Worm (Caenorhabditis elegans): ENCODE results near the gene inx-11.

Gene inx-11

DNA sequence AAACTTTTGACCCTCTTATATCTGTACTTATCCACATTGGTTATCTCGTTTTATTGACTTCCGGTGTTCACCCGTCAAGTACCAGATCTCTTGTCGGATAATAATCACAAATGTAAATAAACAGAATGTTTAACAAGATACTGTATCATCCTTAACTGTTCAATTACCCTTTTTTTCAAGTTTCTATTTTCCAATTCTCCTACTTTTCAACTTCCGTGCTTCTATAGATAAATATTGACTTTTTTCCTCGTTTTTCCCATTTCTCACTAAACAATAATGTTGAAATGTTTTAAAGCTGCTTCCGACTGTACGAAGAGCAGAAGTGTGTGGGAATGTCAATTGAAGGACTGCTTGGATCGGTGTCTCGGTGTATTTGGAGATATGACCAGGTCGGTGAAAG is at the start of gene inx-11:
Gene inx-11, plus strand, starts transcription at position 301 of the 400 bp plus-strand sequence.
- TF ChIP-seq sptf-1 (tag; optimal IDR thresholded peaks at IDR 0.05) (no peak), pha-4 (tag; optimal IDR thresholded peaks at IDR 0.05) (peak; percentile 40)

ce11 chrV:12441420-12441819 is 45.6 kb upstream of the inx-11 start, which contains the start of gene pals-37:
Gene pals-37 (minus strand): TSS chrV:12441520.
- TF ChIP-seq M03D4.4 (tag; optimal IDR thresholded peaks at IDR 0.05) (no peak), hlh-1 (tag; optimal IDR thresholded peaks at IDR 0.05) (no peak), pha-4 (tag; optimal IDR thresholded peaks at IDR 0.05) (no peak), ces-1 (GFP tag; optimal IDR thresholded peaks at IDR 0.05) (no peak)

DNA sequence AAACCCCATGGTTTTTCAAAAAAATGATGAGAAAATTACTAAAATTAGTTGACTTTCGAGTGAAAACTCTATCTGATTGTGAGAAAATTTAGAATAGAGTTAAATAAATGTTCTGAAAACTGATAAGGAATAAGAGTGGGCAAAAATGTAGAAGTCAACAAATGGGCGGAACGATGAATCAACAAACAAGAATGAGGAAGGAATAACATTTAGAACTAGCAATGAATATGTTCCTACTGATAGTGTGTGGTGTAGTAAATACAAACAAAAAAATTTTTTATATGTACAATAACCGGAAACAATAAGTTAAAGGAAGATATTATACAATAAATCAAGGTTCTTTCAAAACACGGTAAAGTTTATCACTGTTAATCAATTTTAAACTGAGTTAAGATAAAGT is 43.3 kb upstream of the inx-11 start, which contains the start of gene pals-39:
Gene pals-39, minus strand, starts transcription at position 101 of the 400 bp plus-strand sequence.
- TF ChIP-seq mep-1 (tag; optimal IDR thresholded peaks at IDR 0.05) (no peak), drap-1 (GFP tag; optimal IDR thresholded peaks at IDR 0.05) (no peak)

ce11 chrV:12446895-12447294 is 40.1 kb upstream of the inx-11 start, which contains the start of the genes pals-38 and C54D10.9:
Gene pals-38 (minus strand): TSS chrV:12446995.
Gene C54D10.9 (plus strand): TSS chrV:12447153.
- TF ChIP-seq nhr-28 (tag; optimal IDR thresholded peaks at IDR 0.05): no peak
- TF ChIP-seq cnd-1 (tag; optimal IDR thresholded peaks at IDR 0.05): no peak

DNA sequence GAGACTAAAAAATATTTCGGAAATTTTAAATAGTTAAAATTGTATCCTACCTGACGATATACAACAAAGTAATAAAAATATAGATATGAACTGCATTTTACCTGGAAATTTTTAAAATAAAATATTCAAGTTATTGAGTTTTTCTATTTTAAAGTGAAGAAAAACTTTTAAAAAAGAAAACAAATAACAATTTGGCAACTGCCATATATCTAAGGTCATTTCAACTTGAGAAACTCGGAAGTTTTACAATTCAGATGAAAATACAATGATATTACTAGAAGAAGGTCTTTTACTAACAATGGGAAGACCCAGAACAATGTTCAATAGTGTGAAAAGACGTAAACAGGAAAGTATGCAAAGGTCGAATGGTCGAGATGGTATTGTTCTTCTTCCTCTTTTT is 37.1 kb upstream of the inx-11 start, which contains the start of gene C54D10.10:
Gene C54D10.10, minus strand, starts transcription at position 101 of the 400 bp plus-strand sequence.
- no peak for TF ChIP-seq zip-8 (tag; optimal IDR thresholded peaks at IDR 0.05)
- TF ChIP-seq sptf-1 (tag; optimal IDR thresholded peaks at IDR 0.05): no peak
- TF ChIP-seq lin-13 (tag; optimal IDR thresholded peaks at IDR 0.05): no peak
- TF ChIP-seq hlh-1 (tag; optimal IDR thresholded peaks at IDR 0.05): no peak

ce11 chrV:12450441-12450840 is 36.6 kb upstream of the inx-11 start, which contains the start of gene F28C1.1:
Gene F28C1.1 (plus strand): TSS chrV:12450805.
- no peak for TF ChIP-seq mep-1 (tag; optimal IDR thresholded peaks at IDR 0.05)
- peak; percentile 53 for TF ChIP-seq ces-1 (GFP tag; optimal IDR thresholded peaks at IDR 0.05)
- peak; percentile 20 for TF ChIP-seq lsy-2 (tag; optimal IDR thresholded peaks at IDR 0.05)

DNA sequence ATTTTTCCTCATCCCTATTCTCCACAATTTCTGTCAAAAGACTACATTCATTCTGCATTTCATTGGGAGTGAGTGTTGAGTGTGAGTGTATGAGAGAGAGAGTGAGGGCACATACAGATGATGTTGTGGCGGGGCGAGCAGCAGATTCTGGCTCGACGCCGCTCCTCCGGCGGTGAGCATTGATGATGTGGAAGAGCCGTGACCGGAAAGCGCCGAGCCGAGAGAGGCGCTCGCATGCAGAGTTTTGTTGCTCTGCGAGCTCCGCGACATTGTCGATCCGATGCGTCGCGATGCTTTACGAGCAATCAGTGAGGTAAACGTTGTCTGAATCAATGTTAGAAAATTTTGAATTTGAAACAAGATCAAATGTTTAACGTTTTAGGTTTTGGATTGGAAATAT is 31.3 kb upstream of the inx-11 start:
- TF ChIP-seq lsy-2 (tag; optimal IDR thresholded peaks at IDR 0.05) (no peak), pha-4 (tag; optimal IDR thresholded peaks at IDR 0.05) (no peak)

DNA sequence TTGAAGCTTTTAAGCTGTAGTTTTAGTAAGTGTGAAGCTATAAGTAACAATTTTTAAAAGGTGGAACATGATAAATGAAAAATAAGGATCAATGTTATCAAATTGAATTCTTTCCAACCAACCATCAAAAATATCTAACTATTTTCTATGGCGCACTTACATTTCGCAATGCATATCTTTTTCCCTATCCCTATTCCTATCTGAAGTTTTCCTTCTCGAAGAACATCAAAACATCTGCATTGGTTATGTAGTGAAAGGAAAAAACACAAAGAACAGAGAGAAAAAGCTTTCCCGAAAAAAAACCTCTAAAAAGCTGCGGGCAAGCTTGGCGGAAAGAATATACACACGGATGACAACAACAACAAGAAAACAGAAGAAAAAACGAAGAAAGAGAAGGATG is 26.5 kb upstream of the inx-11 start:
- TF ChIP-seq sem-2 (GFP tag; optimal IDR thresholded peaks at IDR 0.05): no peak
- no peak for TF ChIP-seq unc-62 (GFP tag; optimal IDR thresholded peaks at IDR 0.05)
- no peak for TF ChIP-seq flh-1 (GFP tag; optimal IDR thresholded peaks at IDR 0.05)
- TF ChIP-seq drap-1 (GFP tag; optimal IDR thresholded peaks at IDR 0.05): no peak
- TF ChIP-seq sptf-1 (tag; optimal IDR thresholded peaks at IDR 0.05): no peak
- TF ChIP-seq lsy-2 (tag; optimal IDR thresholded peaks at IDR 0.05): no peak
- TF ChIP-seq nhr-237 (tag; optimal IDR thresholded peaks at IDR 0.05): no peak
- no peak for TF ChIP-seq lin-13 (tag; optimal IDR thresholded peaks at IDR 0.05)
- TF ChIP-seq mep-1 (tag; optimal IDR thresholded peaks at IDR 0.05): no peak
- no peak for TF ChIP-seq cnd-1 (tag; optimal IDR thresholded peaks at IDR 0.05)
- TF ChIP-seq ceh-43 (GFP tag; optimal IDR thresholded peaks at IDR 0.05): no peak
- TF ChIP-seq zip-8 (tag; optimal IDR thresholded peaks at IDR 0.05): no peak
- no peak for TF ChIP-seq lin-32 (GFP tag; optimal IDR thresholded peaks at IDR 0.05)
- no peak for TF ChIP-seq unc-39 (tag; optimal IDR thresholded peaks at IDR 0.05)
- no peak for TF ChIP-seq nhr-12 (tag; optimal IDR thresholded peaks at IDR 0.05)
- no peak for TF ChIP-seq ceh-83 (GFP tag; optimal IDR thresholded peaks at IDR 0.05)
- TF ChIP-seq M03D4.4 (tag; optimal IDR thresholded peaks at IDR 0.05): no peak
- no peak for TF ChIP-seq tbx-8 (GFP tag; optimal IDR thresholded peaks at IDR 0.05)
- TF ChIP-seq nhr-76 (tag; optimal IDR thresholded peaks at IDR 0.05): no peak
- TF ChIP-seq mls-2 (tag; optimal IDR thresholded peaks at IDR 0.05): no peak

DNA sequence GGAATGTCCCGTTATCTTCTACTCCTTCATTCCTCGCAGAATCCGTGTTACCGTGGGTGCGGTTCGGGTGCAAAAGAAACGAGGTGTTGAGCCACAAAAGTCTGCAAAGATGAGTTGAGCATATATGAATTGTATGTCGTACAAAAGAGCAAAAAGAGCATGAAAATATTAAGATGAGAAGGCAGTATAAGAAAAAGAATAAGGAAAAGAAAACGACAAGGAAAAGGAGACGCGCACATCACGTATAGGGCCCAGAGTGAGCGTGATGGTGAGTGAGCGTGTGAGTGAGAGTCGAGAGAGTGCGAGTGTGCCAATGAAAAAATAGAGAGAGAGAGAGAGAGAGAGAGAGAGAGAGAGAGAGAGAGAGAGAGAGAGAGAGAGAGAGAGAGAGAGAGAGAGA is 24.1 kb upstream of the inx-11 start, which contains the start of gene egl-10:
Gene egl-10, minus strand, starts transcription at position 101 of the 400 bp plus-strand sequence.
- no peak for TF ChIP-seq lin-13 (tag; optimal IDR thresholded peaks at IDR 0.05)
- no peak for TF ChIP-seq tbx-8 (GFP tag; optimal IDR thresholded peaks at IDR 0.05)
- no peak for TF ChIP-seq sem-2 (GFP tag; optimal IDR thresholded peaks at IDR 0.05)
- peak; percentile 6 for TF ChIP-seq cnd-1 (tag; optimal IDR thresholded peaks at IDR 0.05)
- TF ChIP-seq unc-120 (tag; optimal IDR thresholded peaks at IDR 0.05; ENCODE audit: poor library complexity, severe bottlenecking): no peak
- no peak for TF ChIP-seq ceh-83 (GFP tag; optimal IDR thresholded peaks at IDR 0.05)

Data from whole organism, mixed stage, embryonic.